Fruit fly (Drosophila melanogaster) whole organism, embryonic: Measurements from ENCODE around the gene Kah.

Experiments
- Ada2b ChIP-seq: fragments of 200-800 bp; sonication (Bioruptor generic); IDR thresholded peaks from 2 replicates; pipeline ENCODE4 v1.3.6; 2022; ENCODE audit warnings: missing biosample characterization, missing genetic modification characterization
- Atf6 ChIP-seq: fragments of 200-800 bp; sonication (Bioruptor generic); IDR thresholded peaks from 2 replicates; pipeline ENCODE4 v1.3.6; 2022; ENCODE audit warnings: missing biosample characterization, missing genetic modification characterization
- C15 ChIP-seq: fragments of 200-800 bp; sonication (Bioruptor generic); IDR thresholded peaks from 3 replicates; pipeline ENCODE4 v1.3.6; 2022; ENCODE audit warnings: missing biosample characterization, missing genetic modification characterization
- CG11695 ChIP-seq: fragments of 200-800 bp; sonication (Bioruptor generic); IDR thresholded peaks from 3 replicates; pipeline ENCODE4 v1.3.6; 2022; ENCODE audit warnings: missing biosample characterization, missing genetic modification characterization
- CG12155 ChIP-seq: fragments of 200-800 bp; sonication (Bioruptor generic); optimal IDR thresholded peaks from 3 replicates; lab custom pipeline; 2016; ENCODE audit warnings: missing biosample characterization, missing genetic modification characterization
- CG13424 ChIP-seq: fragments of 200-800 bp; sonication (Bioruptor generic); optimal IDR thresholded peaks from 2 replicates; lab custom pipeline; 2019; ENCODE audit warnings: missing biosample characterization, mild to moderate bottlenecking, missing genetic modification characterization, moderate library complexity
- CG17328 ChIP-seq: fragments of 200-800 bp; sonication (Bioruptor generic); IDR thresholded peaks from 2 replicates; pipeline ENCODE4 v1.3.6; 2022; ENCODE audit warnings: missing biosample characterization, missing genetic modification characterization
- CG17359 ChIP-seq: fragments of 200-800 bp; sonication (Bioruptor generic); optimal IDR thresholded peaks from 3 replicates; lab custom pipeline; 2018; ENCODE audit warnings: missing biosample characterization, mild to moderate bottlenecking, missing genetic modification characterization, moderate library complexity
- CG17361 ChIP-seq: fragments of 200-800 bp; sonication (Bioruptor generic); IDR thresholded peaks from 3 replicates; pipeline ENCODE4 v1.3.6; 2022; ENCODE audit warnings: missing biosample characterization, missing genetic modification characterization
- CG17568 ChIP-seq: fragments of 200-800 bp; sonication (Bioruptor generic); optimal IDR thresholded peaks from 2 replicates; lab custom pipeline; 2018; ENCODE audit warnings: missing biosample characterization, mild to moderate bottlenecking, missing genetic modification characterization, moderate library complexity
- CG18476 ChIP-seq: fragments of 200-800 bp; sonication (Bioruptor generic); optimal IDR thresholded peaks from 2 replicates; lab custom pipeline; 2016; ENCODE audit warnings: missing biosample characterization, mild to moderate bottlenecking, missing genetic modification characterization
- CG2202 ChIP-seq: fragments of 200-800 bp; sonication (Bioruptor generic); optimal IDR thresholded peaks from 2 replicates; lab custom pipeline; 2018; ENCODE audit warnings: missing biosample characterization, mild to moderate bottlenecking, missing genetic modification characterization
- CG2712 ChIP-seq: fragments of 200-800 bp; optimal IDR thresholded peaks from 3 replicates; lab custom pipeline; 2019; ENCODE audit warnings: missing biosample characterization, mild to moderate bottlenecking, missing genetic modification characterization, moderate library complexity
- CG2875 ChIP-seq: fragments of 200-800 bp; sonication (Bioruptor generic); optimal IDR thresholded peaks from 2 replicates; lab custom pipeline; 2017; ENCODE audit warnings: missing biosample characterization, mild to moderate bottlenecking, missing genetic modification characterization, missing genetic modification reagents
- CG32767 ChIP-seq: fragments of 200-800 bp; sonication (Bioruptor generic); IDR thresholded peaks from 2 replicates; pipeline ENCODE4 v1.3.6; 2022; ENCODE audit warnings: missing biosample characterization, missing genetic modification characterization
- CG32772 ChIP-seq: fragments of 200-800 bp; sonication (Bioruptor generic); IDR thresholded peaks from 2 replicates; pipeline ENCODE4 v1.3.6; 2022; ENCODE audit warnings: missing biosample characterization, missing genetic modification characterization
- CG3281 ChIP-seq: fragments of 200-800 bp; sonication (Bioruptor generic); optimal IDR thresholded peaks from 3 replicates; lab custom pipeline; 2017; ENCODE audit warnings: missing biosample characterization, mild to moderate bottlenecking, missing genetic modification characterization
- CG4617 ChIP-seq: fragments of 200-800 bp; sonication (Bioruptor generic); optimal IDR thresholded peaks from 3 replicates; lab custom pipeline; 2016; ENCODE audit warnings: missing biosample characterization, missing genetic modification characterization, borderline replicate concordance
- CG4820 ChIP-seq: fragments of 200-800 bp; sonication (Bioruptor generic); optimal IDR thresholded peaks from 3 replicates; lab custom pipeline; 2016; ENCODE audit warnings: missing biosample characterization, missing genetic modification characterization
- CG9727 ChIP-seq: fragments of 200-800 bp; sonication (Bioruptor generic); optimal IDR thresholded peaks from 3 replicates; lab custom pipeline; 2017; ENCODE audit warnings: missing biosample characterization, mild to moderate bottlenecking, missing genetic modification characterization
- CG9817 ChIP-seq: fragments of 200-800 bp; sonication (Bioruptor generic); optimal IDR thresholded peaks from 2 replicates; lab custom pipeline; 2018; ENCODE audit warnings: missing biosample characterization, mild to moderate bottlenecking, missing genetic modification characterization, moderate library complexity
- Camta ChIP-seq: fragments of 200-800 bp; sonication (Bioruptor generic); optimal IDR thresholded peaks from 2 replicates; lab custom pipeline; 2016; ENCODE audit warnings: missing biosample characterization, missing genetic modification characterization
- Dbx ChIP-seq: fragments of 200-800 bp; sonication (Bioruptor generic); IDR thresholded peaks from 3 replicates; pipeline ENCODE4 v1.3.6; 2022; ENCODE audit warnings: missing biosample characterization, missing genetic modification characterization
- E2f2 ChIP-seq: fragments of 200-800 bp; sonication (Bioruptor generic); IDR thresholded peaks from 2 replicates; pipeline ENCODE4 v1.3.6; 2022; ENCODE audit warnings: missing biosample characterization, missing genetic modification characterization
- HLH3B ChIP-seq: fragments of 200-800 bp; sonication (Bioruptor generic); IDR thresholded peaks from 2 replicates; pipeline ENCODE4 v1.3.6; 2022; ENCODE audit warnings: missing biosample characterization, missing genetic modification characterization
- Hmr ChIP-seq: fragments of 200-800 bp; sonication (Bioruptor generic); optimal IDR thresholded peaks from 3 replicates; lab custom pipeline; 2017; ENCODE audit warnings: mild to moderate bottlenecking, missing biosample characterization, missing genetic modification reagents, missing genetic modification characterization
- Hr51 ChIP-seq, 2 experiments: fragments of 200-800 bp; sonication (Bioruptor generic); optimal IDR thresholded peaks; 2 replicates in 1 of 2; 3 replicates in 1 of 2; lab custom pipeline; 2016 to 2018; ENCODE audit warnings: missing biosample characterization in 2 of 2, missing genetic modification characterization in 2 of 2, mild to moderate bottlenecking in 1 of 2, moderate library complexity in 1 of 2
- Nf-YB ChIP-seq: fragments of 200-800 bp; sonication (Bioruptor generic); optimal IDR thresholded peaks from 3 replicates; lab custom pipeline; 2019; ENCODE audit warnings: missing biosample characterization, mild to moderate bottlenecking, missing genetic modification characterization, moderate library complexity
- Sry-β ChIP-seq: fragments of 200-800 bp; sonication (Bioruptor generic); optimal IDR thresholded peaks from 2 replicates; lab custom pipeline; 2018; ENCODE audit warnings: missing biosample characterization, mild to moderate bottlenecking, missing genetic modification characterization, moderate library complexity
- al ChIP-seq: fragments of 200-800 bp; sonication (Bioruptor generic); IDR thresholded peaks from 2 replicates; pipeline ENCODE4 v1.3.6; 2022; ENCODE audit warnings: missing biosample characterization, missing genetic modification characterization
- ap ChIP-seq: fragments of 200-800 bp; sonication (Bioruptor generic); IDR thresholded peaks from 2 replicates; pipeline ENCODE4 v1.3.6; 2022; ENCODE audit warnings: missing biosample characterization, missing genetic modification characterization
- ara ChIP-seq: fragments of 200-800 bp; sonication (Bioruptor generic); IDR thresholded peaks from 2 replicates; pipeline ENCODE4 v1.3.6; 2022; ENCODE audit warnings: missing biosample characterization, missing genetic modification characterization
- bbx ChIP-seq: fragments of 200-800 bp; sonication (Bioruptor generic); IDR thresholded peaks from 2 replicates; pipeline ENCODE4 v1.3.6; 2022; ENCODE audit warnings: missing biosample characterization, missing genetic modification characterization; ENCODE audit not compliant: partially characterized antibody
- bowl ChIP-seq: fragments of 200-800 bp; sonication (Bioruptor generic); IDR thresholded peaks from 2 replicates; pipeline ENCODE4 v1.3.6; 2022; ENCODE audit warnings: missing biosample characterization, missing genetic modification characterization
- btn ChIP-seq: fragments of 200-800 bp; sonication (Bioruptor generic); optimal IDR thresholded peaks from 2 replicates; lab custom pipeline; 2016; ENCODE audit warnings: missing biosample characterization, missing genetic modification characterization
- exex ChIP-seq: fragments of 200-800 bp; sonication (Bioruptor generic); optimal IDR thresholded peaks from 4 replicates; lab custom pipeline; 2018; ENCODE audit warnings: missing biosample characterization, mild to moderate bottlenecking, missing genetic modification characterization, moderate library complexity
- fd96Cb ChIP-seq: fragments of 200-800 bp; sonication (Bioruptor generic); optimal IDR thresholded peaks from 2 replicates; lab custom pipeline; 2018; ENCODE audit warnings: missing biosample characterization, mild to moderate bottlenecking, missing genetic modification characterization, moderate library complexity
- gem ChIP-seq: fragments of 200-800 bp; sonication (Bioruptor generic); optimal IDR thresholded peaks from 2 replicates; lab custom pipeline; 2019; ENCODE audit warnings: missing biosample characterization, mild to moderate bottlenecking, missing genetic modification characterization, moderate library complexity
- gro ChIP-seq: fragments of 200-800 bp; sonication (Bioruptor generic); optimal IDR thresholded peaks from 2 replicates; lab custom pipeline; 2016; ENCODE audit warnings: missing biosample characterization, missing genetic modification characterization
- kay ChIP-seq: fragments of 200-800 bp; sonication (Bioruptor generic); optimal IDR thresholded peaks from 2 replicates; lab custom pipeline; 2016; ENCODE audit warnings: missing biosample characterization, missing genetic modification characterization
- klu ChIP-seq: fragments of 200-800 bp; sonication (Bioruptor generic); IDR thresholded peaks from 2 replicates; pipeline ENCODE4 v1.3.6; 2022; ENCODE audit warnings: missing biosample characterization, missing genetic modification characterization
- lola ChIP-seq, 3 experiments: fragments of >200 bp in 2 of 3; fragments of 200-800 bp in 1 of 3; sonication (Bioruptor generic) in 1 of 3; optimal IDR thresholded peaks; 2 replicates each; lab custom pipeline; 2017 to 2019; ENCODE audit warnings: missing biosample characterization in 3 of 3, missing genetic modification characterization in 3 of 3, mild to moderate bottlenecking in 1 of 3, moderate library complexity in 1 of 3
- nau ChIP-seq: fragments of 200-800 bp; sonication (Bioruptor generic); optimal IDR thresholded peaks from 3 replicates; lab custom pipeline; 2017; ENCODE audit warnings: missing biosample characterization, mild to moderate bottlenecking, missing genetic modification characterization, missing genetic modification reagents
- sd ChIP-seq: fragments of 200-800 bp; sonication (Bioruptor generic); optimal IDR thresholded peaks from 3 replicates; lab custom pipeline; 2018; ENCODE audit warnings: missing biosample characterization, mild to moderate bottlenecking, missing genetic modification characterization, moderate library complexity
- seq ChIP-seq: fragments of 200-800 bp; sonication (Bioruptor generic); IDR thresholded peaks from 2 replicates; pipeline ENCODE4 v1.3.6; 2022; ENCODE audit warnings: missing biosample characterization, missing genetic modification characterization
- sob ChIP-seq: fragments of 200-800 bp; sonication (Bioruptor generic); IDR thresholded peaks from 2 replicates; pipeline ENCODE4 v1.3.6; 2022; ENCODE audit warnings: missing biosample characterization, missing genetic modification characterization
- sr ChIP-seq: fragments of 200-800 bp; sonication (Bioruptor generic); IDR thresholded peaks from 3 replicates; pipeline ENCODE4 v1.3.6; 2022; ENCODE audit warnings: missing biosample characterization, missing genetic modification characterization
- unpg ChIP-seq: fragments of 200-800 bp; sonication (Bioruptor generic); optimal IDR thresholded peaks from 3 replicates; lab custom pipeline; 2018; ENCODE audit warnings: missing biosample characterization, mild to moderate bottlenecking, missing genetic modification characterization, moderate library complexity
- vnd ChIP-seq: fragments of 200-800 bp; sonication (Bioruptor generic); IDR thresholded peaks from 3 replicates; pipeline ENCODE4 v1.3.6; 2022; ENCODE audit warnings: missing biosample characterization, missing genetic modification characterization; ENCODE audit not compliant: partially characterized antibody

Gene Kah

DNA sequence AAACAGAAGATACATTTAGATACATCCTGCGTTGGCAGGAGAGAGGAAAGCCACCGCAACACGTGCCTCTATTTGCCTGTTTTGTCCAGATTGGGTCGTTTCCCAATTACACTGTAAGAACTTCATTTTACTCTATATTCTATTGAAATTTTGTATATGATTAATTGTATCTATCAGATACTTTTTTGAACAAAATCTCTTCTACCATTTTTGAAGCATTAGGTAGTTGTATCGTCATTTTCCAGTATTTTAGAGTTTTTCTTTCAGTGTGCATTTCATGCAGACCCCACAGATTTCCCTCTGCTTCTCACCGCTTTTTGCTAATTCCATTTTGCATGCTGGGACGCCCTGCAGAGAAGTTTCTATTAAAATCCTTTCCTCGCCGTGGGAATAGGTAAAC is 34.5 kb downstream of the Kah start (continued):
- TF ChIP-seq lola (GFP tag; optimal IDR thresholded peaks at IDR 0.05; lab: Kevin White, UChicago): peak in 1 of 3 experiments; percentile 6
- TF ChIP-seq unpg (GFP tag; lab: Kevin White, UChicago): peak; percentile 58
- TF ChIP-seq klu (GFP tag; lab: Robert Waterston, UW): 0 out of 2 replicates have a peak, but pooled peaks have one; percentile 33
- TF ChIP-seq CG11695 (GFP tag; lab: Robert Waterston, UW): peak; percentile 48; the same call in 1 of the 3 replicates
- peak; percentile 31; the same call in 1 of the 2 replicates for TF ChIP-seq Ada2b (GFP tag; lab: Robert Waterston, UW)
- no peak for TF ChIP-seq seq
- TF ChIP-seq al (GFP tag; lab: Robert Waterston, UW): peak; percentile 29; the same call in 1 of the 2 replicates
- TF ChIP-seq gro (GFP tag; lab: Kevin White, UChicago): peak; percentile 3
- peak; percentile 63 for TF ChIP-seq CG3281
- no peak for TF ChIP-seq btn (GFP tag; lab: Kevin White, UChicago)
- peak; percentile 56 for TF ChIP-seq Atf6
- peak; percentile 39 for TF ChIP-seq CG13424 (tag; lab: Kevin White, UChicago)
- peak; percentile 39 for TF ChIP-seq fd96Cb (tag; lab: Kevin White, UChicago)
- TF ChIP-seq CG18476 (GFP tag; lab: Kevin White, UChicago): peak; percentile 19
- TF ChIP-seq Nf-YB (GFP tag; lab: Kevin White, UChicago): no peak
- TF ChIP-seq kay (GFP tag; lab: Kevin White, UChicago): no peak
- peak; percentile 51; the same call in 1 of the 2 replicates for TF ChIP-seq CG17328 (GFP tag; lab: Robert Waterston, UW)
- TF ChIP-seq CG2712 (tag; lab: Kevin White, UChicago): peak; percentile 62
- peak; percentile 44 for TF ChIP-seq CG17359 (tag; lab: Kevin White, UChicago)
- TF ChIP-seq CG17361 (GFP tag; lab: Robert Waterston, UW): peak; percentile 65
- TF ChIP-seq exex (tag; lab: Kevin White, UChicago): no peak
- peak; percentile 21 for TF ChIP-seq CG12155
- 0 out of 3 replicates have a peak, but pooled peaks have one; percentile 31 for TF ChIP-seq C15 (GFP tag; lab: Robert Waterston, UW)
- peak; percentile 37 for TF ChIP-seq CG9817 (tag; lab: Kevin White, UChicago)
- peak; percentile 0 for TF ChIP-seq CG2875
- peak; percentile 56 for TF ChIP-seq CG9727 (GFP tag; lab: Kevin White, UChicago)
- TF ChIP-seq CG4820 (GFP tag; lab: Kevin White, UChicago): peak; percentile 15
- TF ChIP-seq ap (GFP tag; lab: Robert Waterston, UW): 0 out of 2 replicates have a peak, but pooled peaks have one; percentile 28
- peak; percentile 64 for TF ChIP-seq sob (GFP tag; lab: Robert Waterston, UW)
- no peak for TF ChIP-seq CG17568 (GFP tag; lab: Kevin White, UChicago)
- no peak for TF ChIP-seq Sry-β
- TF ChIP-seq sr (GFP tag; lab: Robert Waterston, UW): no peak
- TF ChIP-seq gem: peak; percentile 74
- TF ChIP-seq Hr51 (GFP tag; optimal IDR thresholded peaks at IDR 0.05; lab: Kevin White, UChicago): peak in 1 of 2 experiments; percentile 53
- TF ChIP-seq bbx: no peak
- peak; percentile 37 for TF ChIP-seq nau (GFP tag; lab: Kevin White, UChicago)
- no peak for TF ChIP-seq vnd (GFP tag; lab: Robert Waterston, UW)
- peak; percentile 26 for TF ChIP-seq sd
- peak; percentile 48; the same call in 1 of the 2 replicates for TF ChIP-seq ara (GFP tag; lab: Robert Waterston, UW)
- peak; percentile 51; the same call in 1 of the 2 replicates for TF ChIP-seq CG32772
- peak; percentile 25 for TF ChIP-seq Camta (GFP tag; lab: Kevin White, UChicago)
- TF ChIP-seq bowl (GFP tag; lab: Robert Waterston, UW): no peak
- TF ChIP-seq Dbx: peak; percentile 71
- TF ChIP-seq CG32767: 0 out of 2 replicates have a peak, but pooled peaks have one; percentile 33
- TF ChIP-seq Hmr: peak; percentile 59
- TF ChIP-seq HLH3B: 0 out of 2 replicates have a peak, but pooled peaks have one; percentile 32
- no peak for TF ChIP-seq CG2202 (tag; lab: Kevin White, UChicago)
- TF ChIP-seq CG4617 (GFP tag; lab: Kevin White, UChicago): no peak
- peak; percentile 24; the same call in 1 of the 2 replicates for TF ChIP-seq E2f2 (GFP tag; lab: Robert Waterston, UW)
